Worm (Caenorhabditis elegans) whole organism, late embryonic: ENCODE measurements around the gene lbp-1.

Experiments used
- C08G9.2 ChIP-seq: sonication (generic microtip); optimal IDR thresholded peaks from 2 replicates; lab custom pipeline; 2016; ENCODE audit warnings: mild to moderate bottlenecking, missing genetic modification characterization, moderate library complexity, missing compliant biosample characterization
- ceh-45 ChIP-seq: fragments of 200-800 bp; sonication (Bioruptor generic); IDR thresholded peaks from 2 replicates; pipeline ENCODE4 v1.3.6; 2022; ENCODE audit warnings: missing genetic modification reagents, missing genetic modification characterization, missing compliant biosample characterization
- fkh-10 ChIP-seq: fragments of 150-350 bp; optimal IDR thresholded peaks from 2 replicates; lab custom pipeline; 2014; ENCODE audit warnings: missing biosample characterization, missing genetic modification reagents, missing genetic modification characterization
- hlh-30 ChIP-seq: sonication (generic microtip); optimal IDR thresholded peaks from 2 replicates; lab custom pipeline; 2017; ENCODE audit warnings: antibody characterized with exemption, missing genetic modification characterization, missing compliant biosample characterization; ENCODE audit not compliant: insufficient read depth
- nhr-11 ChIP-seq: fragments of 150-350 bp; optimal IDR thresholded peaks from 2 replicates; lab custom pipeline; 2014; ENCODE audit warnings: missing biosample characterization, missing genetic modification characterization
- ref-2 ChIP-seq: sonication (generic microtip); optimal IDR thresholded peaks from 2 replicates; lab custom pipeline; 2016; ENCODE audit warnings: missing genetic modification characterization, missing compliant biosample characterization
- unc-55 ChIP-seq: sonication (generic microtip); optimal IDR thresholded peaks from 2 replicates; lab custom pipeline; 2017; ENCODE audit warnings: missing biosample characterization, missing genetic modification reagents, missing genetic modification characterization
- unc-86 ChIP-seq: sonication (generic microtip); optimal IDR thresholded peaks from 2 replicates; lab custom pipeline; 2016; ENCODE audit warnings: missing genetic modification characterization, missing compliant biosample characterization

ce11 chrX:3230575-3230974 is 28.4 kb upstream of the lbp-1 start:
- TF ChIP-seq unc-86 (tag; lab: Kevin White, UChicago) (no peak), unc-55 (GFP tag; lab: Kevin White, UChicago) (no peak), nhr-11 (tag; lab: Kevin White, UChicago) (no peak), ceh-45 (GFP tag; lab: Robert Waterston, UW) (no peak), fkh-10 (no peak), ref-2 (tag; lab: Kevin White, UChicago) (no peak), C08G9.2 (tag; lab: Kevin White, UChicago) (no peak), hlh-30 (tag; lab: Kevin White, UChicago) (no peak)
